Worm (Caenorhabditis elegans): ENCODE results near the gene T20B3.1.

Gene T20B3.1

DNA sequence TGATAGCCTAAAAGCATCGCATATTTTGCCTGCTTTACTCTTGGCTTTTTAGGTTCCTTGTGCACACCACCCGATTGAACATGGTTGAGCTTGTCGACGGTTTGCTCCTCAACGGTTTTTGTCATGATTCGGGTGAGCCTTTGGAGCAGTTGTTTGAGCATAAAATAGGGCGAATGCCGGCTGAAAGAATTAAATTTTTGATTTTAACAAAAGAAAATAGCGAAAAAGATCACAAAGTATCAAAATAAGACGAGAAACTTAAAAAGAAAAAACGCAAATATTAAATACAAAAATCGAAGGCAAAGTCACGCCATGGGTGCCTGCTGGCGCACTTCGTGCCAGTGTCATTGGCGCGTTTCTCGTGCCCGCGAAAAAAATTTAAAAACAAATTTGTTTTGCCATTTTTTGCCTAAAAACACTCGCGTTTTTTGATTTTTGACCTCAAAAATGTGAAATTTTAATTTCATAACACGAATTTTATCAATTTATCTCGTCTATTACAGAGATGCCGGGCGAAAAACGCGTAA lies 20.5 kb upstream of the T20B3.1 start, which contains the start of the genes ctps-1 and pus-1 (continued):
- TF ChIP-seq F39B2.1 (GFP tag; IDR thresholded peaks at IDR 0.05): no peak
- TF ChIP-seq chd-7 (tag; optimal IDR thresholded peaks at IDR 0.05): no peak
- TF ChIP-seq attf-5 (GFP tag; optimal IDR thresholded peaks at IDR 0.05): peak; percentile 8
- TF ChIP-seq madf-3 (GFP tag; IDR thresholded peaks at IDR 0.05): 0 out of 2 replicates have a peak, but pooled peaks have one; percentile 56
- peak; percentile 80 for TF ChIP-seq rcor-1 (GFP tag; IDR thresholded peaks at IDR 0.05)
- TF ChIP-seq hmg-1.2 (GFP tag; IDR thresholded peaks at IDR 0.05): peak; percentile 23; the same call in 1 of the 2 replicates
- no peak for TF ChIP-seq sdz-38 (tag; optimal IDR thresholded peaks at IDR 0.05)
- peak; percentile 69 for TF ChIP-seq lin-40 (tag; optimal IDR thresholded peaks at IDR 0.05)
- no peak for TF ChIP-seq F37B4.10 (GFP tag; IDR thresholded peaks at IDR 0.05)
- TF ChIP-seq somi-1 (GFP tag; optimal IDR thresholded peaks at IDR 0.05): no peak
- no peak for TF ChIP-seq sptf-2 (GFP tag; optimal IDR thresholded peaks at IDR 0.05)
- no peak for TF ChIP-seq F23B12.7 (tag; optimal IDR thresholded peaks at IDR 0.05; ENCODE audit: insufficient read depth)
- TF ChIP-seq lir-1 (GFP tag; conservative IDR thresholded peaks at IDR 0.05): 0 out of 2 replicates have a peak, but pooled peaks have one; percentile 41
- TF ChIP-seq dpff-1 (tag; optimal IDR thresholded peaks at IDR 0.05): no peak
- TF ChIP-seq ztf-28 (GFP tag; IDR thresholded peaks at IDR 0.05): no peak
- TF ChIP-seq zim-3 (tag; optimal IDR thresholded peaks at IDR 0.05): no peak
- TF ChIP-seq hrde-1 (tag; optimal IDR thresholded peaks at IDR 0.05; ENCODE audit: borderline replicate concordance): no peak
- no peak for TF ChIP-seq T07F8.4 (tag; optimal IDR thresholded peaks at IDR 0.05)
- no peak for TF ChIP-seq ztf-6 (GFP tag; IDR thresholded peaks at IDR 0.05)
- no peak for TF ChIP-seq nhr-90 (tag; optimal IDR thresholded peaks at IDR 0.05)
- TF ChIP-seq Y67H2A.10 (GFP tag; conservative IDR thresholded peaks at IDR 0.05): no peak
- TF ChIP-seq bed-2 (GFP tag; IDR thresholded peaks at IDR 0.05): no peak
- TF ChIP-seq nfyb-1 (GFP tag; IDR thresholded peaks at IDR 0.05): 0 out of 2 replicates have a peak, but pooled peaks have one; percentile 40
- no peak for TF ChIP-seq unc-62 (GFP tag; optimal IDR thresholded peaks at IDR 0.05)
- peak; percentile 38 for TF ChIP-seq F49E8.2 (tag; optimal IDR thresholded peaks at IDR 0.05; ENCODE audit: insufficient read depth)
- no peak for TF ChIP-seq B0261.1 (tag; optimal IDR thresholded peaks at IDR 0.05)
- no peak for TF ChIP-seq F55B11.4 (tag; optimal IDR thresholded peaks at IDR 0.05; ENCODE audit: borderline replicate concordance, insufficient read depth)
- no peak for TF ChIP-seq aptf-3 (GFP tag; IDR thresholded peaks at IDR 0.05)
- TF ChIP-seq egrh-3 (GFP tag; IDR thresholded peaks at IDR 0.05): no peak
- TF ChIP-seq repo-1 (tag; optimal IDR thresholded peaks at IDR 0.05): peak; percentile 9
- TF ChIP-seq ztf-22 (GFP tag; optimal IDR thresholded peaks at IDR 0.05): no peak
- TF ChIP-seq dox-1 (GFP tag; IDR thresholded peaks at IDR 0.05): peak; percentile 70
- peak; percentile 68 for TF ChIP-seq lsl-1 (GFP tag; optimal IDR thresholded peaks at IDR 0.05)
- peak; percentile 72 for TF ChIP-seq snpc-3.4 (tag; optimal IDR thresholded peaks at IDR 0.05)
- peak; percentile 61 for TF ChIP-seq B0336.3 (GFP tag; IDR thresholded peaks at IDR 0.05)
- no peak for TF ChIP-seq sea-2 (GFP tag; IDR thresholded peaks at IDR 0.05)
- TF ChIP-seq lin-35 (GFP tag; optimal IDR thresholded peaks at IDR 0.05): peak in 1 of 3 experiments; percentile 69
- no peak for TF ChIP-seq ceh-40 (GFP tag; IDR thresholded peaks at IDR 0.05)
- no peak for TF ChIP-seq madf-10 (tag; optimal IDR thresholded peaks at IDR 0.05)
- peak; percentile 85 for TF ChIP-seq attf-6 (GFP tag; IDR thresholded peaks at IDR 0.05)
- TF ChIP-seq ceh-27 (GFP tag; optimal IDR thresholded peaks at IDR 0.05): no peak
- no peak for TF ChIP-seq Y95B8A.8 (GFP tag; IDR thresholded peaks at IDR 0.05)
- TF ChIP-seq pbrm-1 (GFP tag; IDR thresholded peaks at IDR 0.05): peak; percentile 80; the same call in 1 of the 2 replicates
- no peak for TF ChIP-seq nhr-179 (tag; optimal IDR thresholded peaks at IDR 0.05)
- TF ChIP-seq let-607 (tag; optimal IDR thresholded peaks at IDR 0.05): no peak
- TF ChIP-seq nfya-2 (GFP tag; IDR thresholded peaks at IDR 0.05): no peak
- 0 out of 2 replicates have a peak, but pooled peaks have one; percentile 22 for TF ChIP-seq K11D2.4 (GFP tag; IDR thresholded peaks at IDR 0.05)
- TF ChIP-seq mes-4 (tag; optimal IDR thresholded peaks at IDR 0.05): no peak

Data from whole organism, young adult.